Fruit fly (Drosophila melanogaster): ENCODE data around the gene AnxB10.
"Not testable (repeated sequence)": the region's sequence is repeated elsewhere in the genome, so short reads cannot be mapped to it uniquely, and the experiment has no call there.

Gene AnxB10

DNA sequence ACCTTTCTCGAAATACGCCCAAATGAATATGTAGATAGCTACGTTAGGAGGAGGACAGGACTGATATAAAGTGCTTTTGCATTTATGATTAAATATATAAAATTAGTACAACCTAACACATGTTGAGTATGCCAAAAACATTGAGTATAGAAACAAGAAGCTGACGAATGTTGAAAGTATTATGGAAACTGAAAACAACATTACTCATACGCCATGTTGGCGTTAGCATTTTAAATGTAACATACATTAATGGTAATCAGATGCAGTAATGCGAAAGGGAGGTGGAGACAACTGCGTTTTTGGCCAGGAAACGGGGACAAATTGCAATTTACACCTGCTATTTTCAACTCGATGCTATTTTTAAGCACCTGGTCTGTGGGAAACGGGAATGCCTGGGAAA is 14.8 kb downstream of the AnxB10 start:
- no peak for TF ChIP-seq HLH106 (tag; optimal IDR thresholded peaks at IDR 0.05)
- TF ChIP-seq tai (GFP tag; optimal IDR thresholded peaks at IDR 0.05), result no peak
- no peak for TF ChIP-seq br (GFP tag; optimal IDR thresholded peaks at IDR 0.05)
- TF ChIP-seq GATAd (GFP tag; optimal IDR thresholded peaks at IDR 0.05), result no peak
- no peak for TF ChIP-seq jim (GFP tag; optimal IDR thresholded peaks at IDR 0.05)
- TF ChIP-seq Abd-B (GFP tag; optimal IDR thresholded peaks at IDR 0.05), result no peak
- TF ChIP-seq sv (GFP tag; optimal IDR thresholded peaks at IDR 0.05), result no peak
- TF ChIP-seq Hr83 (GFP tag; optimal IDR thresholded peaks at IDR 0.05; ENCODE audit: poor library complexity, severe bottlenecking), result no peak
- TF ChIP-seq woc (GFP tag; optimal IDR thresholded peaks at IDR 0.05), result no peak
- no peak for TF ChIP-seq Mio (GFP tag; optimal IDR thresholded peaks at IDR 0.05)
- no peak for TF ChIP-seq Sp1 (GFP tag; optimal IDR thresholded peaks at IDR 0.05)
- no peak for TF ChIP-seq pan (optimal IDR thresholded peaks at IDR 0.05)
- TF ChIP-seq foxo (GFP tag; optimal IDR thresholded peaks at IDR 0.05), result no peak
- TF ChIP-seq dsf (GFP tag; optimal IDR thresholded peaks at IDR 0.05; ENCODE audit: borderline replicate concordance), result no peak
- no peak for TF ChIP-seq rgr (GFP tag; optimal IDR thresholded peaks at IDR 0.05)

DNA sequence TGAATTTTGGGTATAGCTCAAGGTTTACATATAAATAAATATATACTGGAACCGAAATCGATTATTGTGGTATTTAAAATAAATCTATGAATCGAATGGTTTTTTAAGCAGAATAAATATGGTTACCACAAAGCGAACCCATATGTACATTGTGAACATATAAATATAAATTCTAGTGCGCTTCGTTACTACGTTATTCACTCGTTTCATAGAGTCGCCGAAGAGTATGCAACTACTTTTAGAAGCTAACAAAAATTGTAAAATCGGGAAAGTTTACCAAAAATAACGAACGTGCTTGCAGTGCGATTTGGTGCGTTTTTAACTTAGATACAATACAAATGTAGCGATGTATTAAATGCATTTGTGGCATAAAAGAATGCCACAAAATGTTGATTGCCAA is 17.4 kb downstream of the AnxB10 start:
- TF ChIP-seq Jra (GFP tag; optimal IDR thresholded peaks at IDR 0.05), result no peak
- TF ChIP-seq dmrt93B (GFP tag; optimal IDR thresholded peaks at IDR 0.05), result no peak
- no peak for TF ChIP-seq Hnf4 (GFP tag; optimal IDR thresholded peaks at IDR 0.05)
- TF ChIP-seq sv (GFP tag; optimal IDR thresholded peaks at IDR 0.05), result no peak
- no peak for TF ChIP-seq dl (GFP tag; optimal IDR thresholded peaks at IDR 0.05; ENCODE audit: insufficient read depth in 1 of 2, partially characterized antibody in 2 of 2)
- TF ChIP-seq fru (GFP tag; optimal IDR thresholded peaks at IDR 0.05), result no peak
- TF ChIP-seq psq (GFP tag; optimal IDR thresholded peaks at IDR 0.05), result no peak
- no peak for TF ChIP-seq h (GFP tag; optimal IDR thresholded peaks at IDR 0.05)
- no peak for TF ChIP-seq br (GFP tag; optimal IDR thresholded peaks at IDR 0.05)
- TF ChIP-seq GATAd (GFP tag; optimal IDR thresholded peaks at IDR 0.05), result no peak
- no peak for TF ChIP-seq N (GFP tag; optimal IDR thresholded peaks at IDR 0.05)
- TF ChIP-seq CG9705 (GFP tag; optimal IDR thresholded peaks at IDR 0.05), result no peak
- TF ChIP-seq tai (GFP tag; optimal IDR thresholded peaks at IDR 0.05), result no peak
- no peak for TF ChIP-seq CrebA (GFP tag; optimal IDR thresholded peaks at IDR 0.05; ENCODE audit: borderline replicate concordance)
- no peak for TF ChIP-seq lola (GFP tag; optimal IDR thresholded peaks at IDR 0.05)
- no peak for TF ChIP-seq Myc (optimal IDR thresholded peaks at IDR 0.05)
- no peak for TF ChIP-seq woc (GFP tag; optimal IDR thresholded peaks at IDR 0.05)
- no peak for TF ChIP-seq Hr83 (GFP tag; optimal IDR thresholded peaks at IDR 0.05; ENCODE audit: poor library complexity, severe bottlenecking)
- no peak for TF ChIP-seq dsf (GFP tag; optimal IDR thresholded peaks at IDR 0.05; ENCODE audit: borderline replicate concordance)

DNA sequence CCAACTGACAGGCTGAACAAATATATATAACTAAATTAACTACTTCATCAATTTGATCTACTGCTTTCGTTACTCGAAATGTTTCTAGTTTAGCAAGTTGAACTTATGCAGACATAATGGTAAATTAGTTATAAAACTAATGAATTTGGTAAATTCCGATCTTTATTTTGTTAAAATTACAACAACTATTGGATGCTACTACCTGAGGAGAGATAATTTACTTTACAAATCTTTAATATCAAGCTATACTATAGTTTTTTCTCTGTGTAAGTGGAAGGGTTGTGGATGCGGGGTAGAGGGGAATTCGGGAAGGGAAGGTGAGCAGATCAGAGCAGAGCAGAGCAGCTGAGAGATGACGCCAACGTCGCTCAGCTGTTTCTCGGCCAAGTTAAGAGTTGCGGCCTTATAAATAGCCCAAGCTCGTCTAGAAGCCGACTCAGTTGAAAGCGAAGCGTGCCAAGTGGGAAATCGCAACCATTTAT is 25.6 kb downstream of the AnxB10 start, which contains the start of gene aspr:
aspr (plus strand) TSS at position 432 of the 482 bp plus-strand sequence.
- TF ChIP-seq sv (GFP tag; optimal IDR thresholded peaks at IDR 0.05) (no peak), brk (GFP tag; optimal IDR thresholded peaks at IDR 0.05) (no peak), CG9705 (GFP tag; optimal IDR thresholded peaks at IDR 0.05) (no peak), CG32264 (GFP tag; optimal IDR thresholded peaks at IDR 0.05) (no peak), dmrt93B (GFP tag; optimal IDR thresholded peaks at IDR 0.05) (no peak), lola (GFP tag; optimal IDR thresholded peaks at IDR 0.05) (no peak), psq (GFP tag; optimal IDR thresholded peaks at IDR 0.05) (no peak), fru (GFP tag; optimal IDR thresholded peaks at IDR 0.05) (no peak), h (GFP tag; optimal IDR thresholded peaks at IDR 0.05) (no peak), Hr83 (GFP tag; optimal IDR thresholded peaks at IDR 0.05; ENCODE audit: poor library complexity, severe bottlenecking) (no peak), br (GFP tag; optimal IDR thresholded peaks at IDR 0.05) (no peak), Vsx2 (GFP tag; optimal IDR thresholded peaks at IDR 0.05; ENCODE audit: partially characterized antibody) (no peak), Hnf4 (GFP tag; optimal IDR thresholded peaks at IDR 0.05) (no peak), Mio (GFP tag; optimal IDR thresholded peaks at IDR 0.05) (no peak), woc (GFP tag; optimal IDR thresholded peaks at IDR 0.05) (no peak), rgr (GFP tag; optimal IDR thresholded peaks at IDR 0.05) (no peak), Dif (GFP tag; optimal IDR thresholded peaks at IDR 0.05; ENCODE audit: partially characterized antibody) (no peak), tai (GFP tag; optimal IDR thresholded peaks at IDR 0.05) (no peak)

DNA sequence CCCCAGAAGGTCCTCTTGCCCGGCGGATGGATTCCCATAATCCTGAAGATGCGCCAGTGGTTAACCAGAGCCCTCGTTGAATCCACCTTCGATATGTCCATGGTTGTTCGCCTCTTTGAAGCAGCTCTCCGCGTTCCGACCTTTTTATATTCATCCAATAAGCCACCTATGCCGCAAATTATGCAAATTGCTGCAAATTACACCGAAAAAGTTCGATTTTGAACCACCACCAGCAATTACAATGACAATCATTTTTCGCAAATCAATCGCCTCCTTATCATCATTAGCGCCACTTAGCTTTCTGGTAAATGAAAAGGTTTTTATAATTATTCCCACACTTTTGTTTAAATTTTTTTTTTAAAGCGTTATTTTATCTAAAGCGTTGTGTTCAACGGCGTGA is 30.2 kb downstream of the AnxB10 start, which contains the start of gene Or19a:
Or19a (minus strand) TSS at position 101 of the 400 bp plus-strand sequence.
- TF ChIP-seq Myc (optimal IDR thresholded peaks at IDR 0.05); OdsH (GFP tag; optimal IDR thresholded peaks at IDR 0.05); jim (GFP tag; optimal IDR thresholded peaks at IDR 0.05): not testable (repeated sequence)

All from whole organism, wandering third instar larva.